Fruit fly (Drosophila melanogaster): ENCODE data around the gene ebd1.

ebd1 gene

DNA sequence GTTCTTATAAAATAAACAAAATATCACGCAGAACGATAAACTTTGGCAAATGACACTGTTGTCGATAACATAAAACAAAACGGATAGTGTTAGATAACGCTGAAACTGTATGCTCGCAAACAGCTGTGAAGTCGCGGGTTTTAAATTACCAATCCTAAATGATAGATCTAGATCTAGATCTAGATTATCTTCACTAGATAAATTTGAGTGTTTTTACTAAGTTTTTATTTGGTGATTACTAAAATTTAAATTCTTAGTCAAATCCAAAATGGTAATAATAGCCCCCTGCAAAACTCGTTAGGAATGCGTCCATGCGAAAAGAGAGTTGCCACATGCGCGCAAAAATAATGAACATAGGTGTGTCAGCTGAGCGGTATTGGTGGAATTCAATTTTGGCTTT is 31.3 kb downstream of the ebd1 start, which contains the start of the genes MED30 and Rev1:
TSS of gene MED30 (minus strand) at position 71 of the 400 bp plus-strand sequence.
TSS of gene Rev1 (plus strand) at position 345 of the 400 bp plus-strand sequence.
- TF ChIP-seq Snoo (tag; optimal IDR thresholded peaks at IDR 0.05) (peak; percentile 90), CG8301 (tag; optimal IDR thresholded peaks at IDR 0.05) (peak; percentile 86), CG32121 (GFP tag; IDR thresholded peaks at IDR 0.05) (peak; percentile 89), Ets98B (GFP tag; IDR thresholded peaks at IDR 0.05) (peak; percentile 93), Pif1A (GFP tag; optimal IDR thresholded peaks at IDR 0.05) (peak; percentile 92), fd96Ca (GFP tag; IDR thresholded peaks at IDR 0.05) (peak; percentile 89), EcR (GFP tag; optimal IDR thresholded peaks at IDR 0.05) (peak; percentile 18), CG4496 (GFP tag; IDR thresholded peaks at IDR 0.05) (peak; percentile 95), CG8159 (tag; optimal IDR thresholded peaks at IDR 0.05) (peak; percentile 88), CG14655 (GFP tag; optimal IDR thresholded peaks at IDR 0.05) (no peak), CG12605 (GFP tag; IDR thresholded peaks at IDR 0.05) (peak; percentile 32; the same call in 1 of the 2 replicates), Pif1B (GFP tag; optimal IDR thresholded peaks at IDR 0.05) (peak; percentile 89), CG10348 (GFP tag; IDR thresholded peaks at IDR 0.05) (peak; percentile 30; the same call in 1 of the 2 replicates), CG34367 (tag; optimal IDR thresholded peaks at IDR 0.05) (peak; percentile 82), CG9948 (tag; optimal IDR thresholded peaks at IDR 0.05) (peak; percentile 82), gl (tag; optimal IDR thresholded peaks at IDR 0.05) (peak; percentile 56), D1 (tag; optimal IDR thresholded peaks at IDR 0.05) (no peak), CG15710 (tag; optimal IDR thresholded peaks at IDR 0.05) (peak; percentile 85), CG13204 (GFP tag; optimal IDR thresholded peaks at IDR 0.05) (no peak), CG17806 (tag; optimal IDR thresholded peaks at IDR 0.05) (peak; percentile 86), rn (GFP tag; IDR thresholded peaks at IDR 0.05) (peak; percentile 87)

DNA sequence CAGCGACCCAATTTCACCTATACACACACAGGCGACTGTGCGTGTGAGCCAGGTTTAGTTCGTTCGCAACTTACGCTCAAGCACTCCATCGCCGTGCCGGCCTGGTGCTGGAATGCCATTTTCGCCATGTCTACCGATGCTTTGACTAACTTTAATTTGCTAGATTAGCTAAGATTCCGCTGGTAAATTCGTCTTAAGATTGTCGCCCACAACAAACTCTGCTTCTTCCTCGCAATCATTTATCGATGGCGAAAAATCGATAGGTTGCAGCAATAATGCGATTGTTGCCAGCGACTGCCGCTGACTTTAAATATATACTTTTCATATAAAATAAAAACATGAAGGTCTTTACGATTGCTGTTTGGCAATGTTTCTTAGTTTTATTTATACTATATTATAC is 32.7 kb downstream of the ebd1 start, which contains the start of gene CG3402:
TSS of gene CG3402 (minus strand) at position 245 of the 400 bp plus-strand sequence.
- peak; percentile 19 for TF ChIP-seq EcR (GFP tag; optimal IDR thresholded peaks at IDR 0.05)
- no peak for TF ChIP-seq CG34367 (tag; optimal IDR thresholded peaks at IDR 0.05)
- no peak for TF ChIP-seq Pif1A (GFP tag; optimal IDR thresholded peaks at IDR 0.05)

DNA sequence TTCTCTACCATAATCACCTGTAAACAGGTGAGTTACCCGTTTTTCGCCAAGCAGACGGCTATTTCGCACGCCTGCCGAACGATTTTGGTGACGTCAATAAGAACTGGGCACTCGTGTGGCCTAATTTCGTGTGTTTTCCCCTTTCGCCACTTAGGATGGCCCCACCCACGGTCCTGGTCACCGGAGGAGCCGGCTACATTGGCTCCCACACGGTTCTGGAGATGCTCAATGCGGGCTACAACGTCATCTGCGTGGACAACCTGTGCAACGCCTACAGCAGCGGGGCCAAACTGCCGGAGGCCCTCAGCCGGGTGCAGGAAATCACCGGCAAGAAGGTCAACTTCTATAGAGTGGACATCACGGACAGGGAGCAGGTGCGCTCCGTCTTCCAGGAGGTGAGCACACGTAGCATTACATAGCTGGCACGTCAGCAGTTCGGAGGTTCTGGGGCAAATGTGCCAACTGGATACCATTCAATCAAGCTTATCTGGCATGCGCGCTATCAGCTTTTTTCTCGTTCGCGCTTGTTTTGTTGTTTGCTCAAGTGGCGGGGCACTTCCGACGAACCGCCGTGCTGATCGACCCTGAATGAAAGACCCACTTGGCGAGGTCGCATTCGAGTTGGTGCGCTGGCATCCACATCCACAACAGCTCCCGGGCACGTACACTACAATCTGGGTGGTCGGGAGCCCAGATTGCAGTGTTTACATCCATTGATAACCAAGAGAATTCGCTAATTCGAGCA is 36.2 kb downstream of the ebd1 start:
- TF ChIP-seq EcR (GFP tag; optimal IDR thresholded peaks at IDR 0.05) (no peak), CG13204 (GFP tag; optimal IDR thresholded peaks at IDR 0.05) (no peak), Pif1B (GFP tag; optimal IDR thresholded peaks at IDR 0.05) (no peak), rn (GFP tag; IDR thresholded peaks at IDR 0.05) (no peak), CG14655 (GFP tag; optimal IDR thresholded peaks at IDR 0.05) (no peak), CG15710 (tag; optimal IDR thresholded peaks at IDR 0.05) (no peak), CG17806 (tag; optimal IDR thresholded peaks at IDR 0.05) (no peak), CG32121 (GFP tag; IDR thresholded peaks at IDR 0.05) (no peak), CG10348 (GFP tag; IDR thresholded peaks at IDR 0.05) (no peak), Snoo (tag; optimal IDR thresholded peaks at IDR 0.05) (no peak), CG8159 (tag; optimal IDR thresholded peaks at IDR 0.05) (no peak), CG8301 (tag; optimal IDR thresholded peaks at IDR 0.05) (no peak)

DNA sequence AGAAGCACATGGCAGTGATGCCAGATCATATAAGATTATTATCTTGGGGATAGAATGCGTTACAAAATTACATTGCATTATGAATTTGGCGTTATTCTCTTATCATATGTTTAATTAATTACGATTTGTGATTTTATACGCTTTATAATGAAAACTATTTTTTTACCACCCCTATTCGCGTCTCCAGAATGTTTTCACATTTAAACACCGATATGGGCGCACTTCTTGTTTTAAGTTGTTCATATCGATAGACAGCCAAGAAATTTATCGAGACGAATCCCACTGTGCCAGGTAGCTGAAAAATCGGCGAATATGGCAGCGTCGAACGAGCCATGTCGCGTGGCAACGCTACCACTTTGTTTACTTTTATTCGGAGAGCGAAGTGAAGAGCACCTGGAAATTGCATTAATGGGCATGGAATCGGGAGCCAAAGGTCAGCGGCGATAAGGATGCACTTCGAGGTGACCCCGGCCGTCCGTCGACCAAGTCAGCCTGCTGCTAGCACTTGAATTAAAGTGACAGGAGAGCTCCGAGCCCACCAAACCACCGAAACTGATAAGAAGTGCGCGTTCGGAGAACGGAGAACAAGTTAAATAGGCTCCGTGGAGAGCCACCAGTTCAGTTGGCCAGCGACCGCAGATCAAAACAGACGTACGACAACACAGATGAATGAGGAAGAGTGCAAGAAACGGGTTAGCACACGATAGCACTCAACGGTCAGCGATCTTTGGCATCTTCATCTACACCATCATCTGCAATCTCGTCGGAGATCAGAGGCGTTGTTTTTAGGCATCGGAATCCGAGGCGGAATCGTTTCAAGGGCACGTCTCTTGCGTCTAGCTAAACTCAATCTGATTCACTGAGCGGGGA is 37.0 kb downstream of the ebd1 start, which contains the start of gene Gale:
TSS of gene Gale (plus strand) at position 401 of the 870 bp plus-strand sequence.
- no peak for TF ChIP-seq CG4496 (GFP tag; IDR thresholded peaks at IDR 0.05)
- no peak for TF ChIP-seq fd96Ca (GFP tag; IDR thresholded peaks at IDR 0.05)
- TF ChIP-seq EcR (GFP tag; optimal IDR thresholded peaks at IDR 0.05): peak; percentile 95
- peak; percentile 49; the same call in 1 of the 2 replicates for TF ChIP-seq CG32121 (GFP tag; IDR thresholded peaks at IDR 0.05)
- TF ChIP-seq CG12605 (GFP tag; IDR thresholded peaks at IDR 0.05): no peak; the same call in 1 of the 2 replicates
- peak; percentile 13 for TF ChIP-seq CG8159 (tag; optimal IDR thresholded peaks at IDR 0.05)
- no peak for TF ChIP-seq CG10348 (GFP tag; IDR thresholded peaks at IDR 0.05)
- TF ChIP-seq rn (GFP tag; IDR thresholded peaks at IDR 0.05): no peak
- TF ChIP-seq Ets98B (GFP tag; IDR thresholded peaks at IDR 0.05): peak; percentile 42; the same call in 1 of the 2 replicates

DNA sequence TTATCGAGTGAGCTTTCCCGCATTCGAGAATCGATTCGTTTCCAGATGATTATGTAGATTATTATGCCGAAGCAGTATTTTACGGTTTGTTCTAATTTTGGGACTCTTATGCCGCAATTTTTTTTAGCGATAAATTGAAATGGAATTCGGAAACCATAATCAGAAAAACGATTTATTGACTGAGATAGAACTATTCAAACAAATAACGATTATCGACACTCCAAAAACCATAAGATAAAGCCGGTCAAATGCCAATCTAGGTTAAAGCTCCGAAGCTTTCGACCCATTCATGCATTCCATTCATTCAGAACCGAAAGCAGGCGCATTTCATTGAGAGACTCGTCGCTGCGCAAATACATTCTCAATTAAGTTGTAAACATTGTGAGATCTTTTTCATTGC is 37.8 kb downstream of the ebd1 start:
- no peak for TF ChIP-seq CG8301 (tag; optimal IDR thresholded peaks at IDR 0.05)
- TF ChIP-seq CG13204 (GFP tag; optimal IDR thresholded peaks at IDR 0.05): no peak
- no peak for TF ChIP-seq D1 (tag; optimal IDR thresholded peaks at IDR 0.05)
- TF ChIP-seq fd96Ca (GFP tag; IDR thresholded peaks at IDR 0.05): no peak
- TF ChIP-seq Pif1B (GFP tag; optimal IDR thresholded peaks at IDR 0.05): no peak
- no peak for TF ChIP-seq CG32121 (GFP tag; IDR thresholded peaks at IDR 0.05)
- no peak for TF ChIP-seq CG4496 (GFP tag; IDR thresholded peaks at IDR 0.05)
- no peak for TF ChIP-seq CG10348 (GFP tag; IDR thresholded peaks at IDR 0.05)
- TF ChIP-seq CG17806 (tag; optimal IDR thresholded peaks at IDR 0.05): no peak
- no peak for TF ChIP-seq Ets98B (GFP tag; IDR thresholded peaks at IDR 0.05)
- no peak for TF ChIP-seq Snoo (tag; optimal IDR thresholded peaks at IDR 0.05)
- no peak for TF ChIP-seq CG34367 (tag; optimal IDR thresholded peaks at IDR 0.05)

All from whole organism, pupa.